Fruit fly (Drosophila melanogaster): ENCODE measurements around the gene CG5645.

- TF ChIP-seq CG13204 (GFP tag; optimal IDR thresholded peaks at IDR 0.05) = no peak
- no peak for TF ChIP-seq CG8301 (tag; optimal IDR thresholded peaks at IDR 0.05)
- no peak for TF ChIP-seq CG17806 (tag; optimal IDR thresholded peaks at IDR 0.05)
- TF ChIP-seq Ets98B (GFP tag; IDR thresholded peaks at IDR 0.05) = 0 out of 2 replicates have a peak, but pooled peaks have one; percentile 44
- no peak for TF ChIP-seq CG14655 (GFP tag; optimal IDR thresholded peaks at IDR 0.05)
- no peak for TF ChIP-seq Snoo (tag; optimal IDR thresholded peaks at IDR 0.05)
- peak; percentile 44; the same call in 1 of the 2 replicates for TF ChIP-seq CG32121 (GFP tag; IDR thresholded peaks at IDR 0.05)
Measured at dm6 chr3L:12090898-12091685, 45.4 kb downstream of the CG5645 start.
